Fruit fly (Drosophila melanogaster) whole organism, pupa: Measurements from ENCODE around the gene CG13077.

ENCODE experiments used
- CG10348 ChIP-seq: fragments of 200-800 bp; sonication (Bioruptor generic); IDR thresholded peaks from 2 replicates; pipeline ENCODE4 v1.3.6; 2022; ENCODE audit warnings: missing biosample characterization, missing genetic modification characterization
- CG12605 ChIP-seq: fragments of 200-800 bp; sonication (Bioruptor generic); IDR thresholded peaks from 2 replicates; pipeline ENCODE4 v1.3.6; 2022; ENCODE audit warnings: missing biosample characterization, missing genetic modification characterization
- CG13204 ChIP-seq: fragments of 200-800 bp; sonication (Bioruptor generic); optimal IDR thresholded peaks from 2 replicates; lab custom pipeline; 2018; ENCODE audit warnings: missing biosample characterization, mild to moderate bottlenecking, missing genetic modification characterization, moderate library complexity
- CG14655 ChIP-seq: fragments of 200-800 bp; sonication (Bioruptor generic); optimal IDR thresholded peaks from 3 replicates; lab custom pipeline; 2017; ENCODE audit warnings: mild to moderate bottlenecking, missing biosample characterization, missing genetic modification reagents, missing genetic modification characterization
- CG15710 ChIP-seq: fragments of 200-800 bp; sonication (Bioruptor generic); optimal IDR thresholded peaks from 2 replicates; lab custom pipeline; 2018; ENCODE audit warnings: missing biosample characterization, mild to moderate bottlenecking, missing genetic modification characterization, moderate library complexity
- CG17806 ChIP-seq: fragments of 200-800 bp; sonication (Bioruptor generic); optimal IDR thresholded peaks from 2 replicates; lab custom pipeline; 2018; ENCODE audit warnings: missing biosample characterization, mild to moderate bottlenecking, missing genetic modification characterization, moderate library complexity
- CG32121 ChIP-seq: fragments of 200-800 bp; sonication (Bioruptor generic); IDR thresholded peaks from 2 replicates; pipeline ENCODE4 v1.3.6; 2022; ENCODE audit warnings: missing biosample characterization, missing genetic modification characterization
- CG34367 ChIP-seq: fragments of 200-800 bp; sonication (Bioruptor generic); optimal IDR thresholded peaks from 2 replicates; lab custom pipeline; 2018; ENCODE audit warnings: missing biosample characterization, mild to moderate bottlenecking, missing genetic modification characterization
- CG4496 ChIP-seq: fragments of 200-800 bp; sonication (Bioruptor generic); IDR thresholded peaks from 3 replicates; pipeline ENCODE4 v1.3.6; 2022; ENCODE audit warnings: missing biosample characterization, missing genetic modification characterization
- CG8159 ChIP-seq: fragments of 200-800 bp; sonication (Bioruptor generic); optimal IDR thresholded peaks from 3 replicates; lab custom pipeline; 2018; ENCODE audit warnings: missing biosample characterization, mild to moderate bottlenecking, missing genetic modification characterization, moderate library complexity
- CG8301 ChIP-seq: fragments of 200-800 bp; sonication (Bioruptor generic); optimal IDR thresholded peaks from 2 replicates; lab custom pipeline; 2018; ENCODE audit warnings: missing biosample characterization, mild to moderate bottlenecking, missing genetic modification characterization
- CG9948 ChIP-seq: fragments of 200-800 bp; sonication (Bioruptor generic); optimal IDR thresholded peaks from 2 replicates; lab custom pipeline; 2018; ENCODE audit warnings: missing biosample characterization, mild to moderate bottlenecking, missing genetic modification characterization, moderate library complexity
- D1 ChIP-seq: fragments of 200-800 bp; sonication (Bioruptor generic); optimal IDR thresholded peaks from 2 replicates; lab custom pipeline; 2018; ENCODE audit warnings: missing biosample characterization, mild to moderate bottlenecking, missing genetic modification characterization, moderate library complexity
- EcR ChIP-seq: fragments of 200-800 bp; sonication (Bioruptor generic); optimal IDR thresholded peaks from 3 replicates; lab custom pipeline; 2019; ENCODE audit warnings: missing biosample characterization, missing genetic modification characterization, mild to moderate bottlenecking, moderate library complexity, missing genetic modification reagents
- Ets98B ChIP-seq: fragments of 200-800 bp; sonication (Bioruptor generic); IDR thresholded peaks from 2 replicates; pipeline ENCODE4 v1.3.6; 2022; ENCODE audit warnings: missing biosample characterization, missing genetic modification characterization
- Pif1A ChIP-seq: fragments of 200-800 bp; sonication (Bioruptor generic); optimal IDR thresholded peaks from 3 replicates; lab custom pipeline; 2016; ENCODE audit warnings: missing biosample characterization, missing genetic modification characterization
- Pif1B ChIP-seq: fragments of 200-800 bp; sonication (Bioruptor generic); optimal IDR thresholded peaks from 3 replicates; lab custom pipeline; 2016; ENCODE audit warnings: missing biosample characterization, missing genetic modification characterization
- Snoo ChIP-seq: fragments of 200-800 bp; sonication (Bioruptor generic); optimal IDR thresholded peaks from 3 replicates; lab custom pipeline; 2017; ENCODE audit warnings: missing biosample characterization, mild to moderate bottlenecking, missing genetic modification characterization, inconsistent platforms
- fd96Ca ChIP-seq: fragments of 200-800 bp; sonication (Bioruptor generic); IDR thresholded peaks from 3 replicates; pipeline ENCODE4 v1.3.6; 2022; ENCODE audit warnings: missing biosample characterization, missing genetic modification characterization
- gl ChIP-seq: fragments of 200-800 bp; sonication (Bioruptor generic); optimal IDR thresholded peaks from 2 replicates; lab custom pipeline; 2018; ENCODE audit warnings: missing biosample characterization, mild to moderate bottlenecking, missing genetic modification characterization
- rn ChIP-seq: fragments of 200-800 bp; sonication (Bioruptor generic); IDR thresholded peaks from 2 replicates; pipeline ENCODE4 v1.3.6; 2022; ENCODE audit warnings: missing biosample characterization, missing genetic modification characterization

CG13077 gene

DNA sequence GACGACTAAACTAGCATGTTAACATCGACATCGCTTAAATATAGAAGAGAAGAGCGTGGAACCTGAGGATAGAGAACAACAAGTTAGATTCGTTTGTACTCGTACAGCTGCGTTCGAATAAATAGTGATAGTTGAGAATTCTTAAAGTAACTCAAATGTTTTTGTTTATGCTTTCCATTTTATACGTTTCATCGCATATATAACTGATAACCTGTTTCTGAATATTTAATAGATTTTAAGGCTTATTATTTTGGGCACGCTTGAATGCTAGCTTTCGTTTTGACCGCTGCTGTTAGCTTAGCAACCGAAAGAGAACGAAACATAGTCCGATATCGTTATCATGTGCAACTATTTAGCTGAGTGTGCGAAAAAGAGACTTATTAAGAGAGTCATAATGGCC is 37.4 kb upstream of the CG13077 start:
- peak; percentile 98 for TF ChIP-seq Pif1A
- peak; percentile 99 for TF ChIP-seq CG32121 (GFP tag; lab: Robert Waterston, UW)
- peak; percentile 97 for TF ChIP-seq rn (GFP tag; lab: Robert Waterston, UW)
- TF ChIP-seq Pif1B, result peak; percentile 98
- TF ChIP-seq CG13204 (GFP tag; lab: Kevin White, UChicago), result peak; percentile 88
- peak; percentile 96 for TF ChIP-seq CG10348 (GFP tag; lab: Robert Waterston, UW)
- peak; percentile 95 for TF ChIP-seq CG34367 (tag; lab: Kevin White, UChicago)
- TF ChIP-seq Snoo, result peak; percentile 70
- TF ChIP-seq CG15710 (tag; lab: Kevin White, UChicago), result peak; percentile 97
- TF ChIP-seq CG17806 (tag; lab: Kevin White, UChicago), result peak; percentile 97
- peak; percentile 97 for TF ChIP-seq CG9948 (tag; lab: Kevin White, UChicago)
- TF ChIP-seq gl (tag; lab: Kevin White, UChicago), result peak; percentile 91
- peak; percentile 30 for TF ChIP-seq EcR (GFP tag; lab: Kevin White, UChicago)
- peak; percentile 99 for TF ChIP-seq CG4496
- peak; percentile 99 for TF ChIP-seq CG12605 (GFP tag; lab: Robert Waterston, UW)
- TF ChIP-seq CG14655, result peak; percentile 99
- TF ChIP-seq CG8301 (tag; lab: Kevin White, UChicago), result peak; percentile 100
- TF ChIP-seq fd96Ca (GFP tag; lab: Robert Waterston, UW), result peak; percentile 99
- TF ChIP-seq CG8159, result peak; percentile 94
- TF ChIP-seq D1 (tag; lab: Kevin White, UChicago), result no peak
- TF ChIP-seq Ets98B (GFP tag; lab: Robert Waterston, UW), result peak; percentile 99

dm6 chr2L:19530092-19530491 is 35.6 kb upstream of the CG13077 start, which contains the start of gene CG10165:
Gene CG10165 (minus strand): TSS chr2L:19530305.
- TF ChIP-seq CG9948 (tag; lab: Kevin White, UChicago) (no peak), Pif1A (no peak)

dm6 chr2L:19533247-19533646 is 32.4 kb upstream of the CG13077 start, which contains the start of gene CG33116:
Gene CG33116 (plus strand): TSS chr2L:19533479.
- TF ChIP-seq CG12605 (GFP tag; lab: Robert Waterston, UW) (peak; percentile 63), CG17806 (tag; lab: Kevin White, UChicago) (peak; percentile 70), CG14655 (peak; percentile 87), CG34367 (tag; lab: Kevin White, UChicago) (peak; percentile 59), Pif1A (peak; percentile 86), CG10348 (GFP tag; lab: Robert Waterston, UW) (peak; percentile 51; the same call in 1 of the 2 replicates), EcR (GFP tag; lab: Kevin White, UChicago) (no peak), CG32121 (GFP tag; lab: Robert Waterston, UW) (peak; percentile 90), CG8301 (tag; lab: Kevin White, UChicago) (peak; percentile 85), CG8159 (peak; percentile 79), CG9948 (tag; lab: Kevin White, UChicago) (peak; percentile 76), Pif1B (peak; percentile 78), Snoo (peak; percentile 76), CG4496 (peak; percentile 91), Ets98B (GFP tag; lab: Robert Waterston, UW) (peak; percentile 83), CG15710 (tag; lab: Kevin White, UChicago) (peak; percentile 76), gl (tag; lab: Kevin White, UChicago) (peak; percentile 31), CG13204 (GFP tag; lab: Kevin White, UChicago) (peak; percentile 63), rn (GFP tag; lab: Robert Waterston, UW) (0 out of 2 replicates have a peak, but pooled peaks have one; percentile 52), fd96Ca (GFP tag; lab: Robert Waterston, UW) (peak; percentile 86), D1 (tag; lab: Kevin White, UChicago) (peak; percentile 65)

DNA sequence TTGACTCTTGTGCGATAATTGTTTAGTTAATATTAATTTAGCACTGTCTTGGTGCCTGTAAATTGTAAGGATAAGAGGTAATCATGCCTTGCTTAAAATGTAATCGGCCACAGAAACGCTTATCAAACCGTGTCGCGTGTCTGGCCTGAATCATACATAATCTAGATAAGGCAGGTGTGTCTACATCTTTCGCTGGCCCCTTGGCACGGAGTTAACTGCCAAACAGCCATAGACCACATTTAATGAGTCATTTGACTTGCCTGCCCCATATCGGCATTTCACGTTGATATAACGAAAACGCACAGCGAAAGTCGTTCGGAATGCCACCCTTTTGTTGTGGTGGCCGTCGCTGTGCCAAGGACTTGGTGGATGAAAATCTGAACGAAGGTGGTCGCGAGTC is 30.4 kb upstream of the CG13077 start, which contains the start of gene CG31697:
Gene CG31697 (plus strand): TSS at position 215 of the 400 bp plus-strand sequence.
- TF ChIP-seq CG8301 (tag; lab: Kevin White, UChicago) (no peak), CG10348 (GFP tag; lab: Robert Waterston, UW) (no peak), CG32121 (GFP tag; lab: Robert Waterston, UW) (no peak), CG9948 (tag; lab: Kevin White, UChicago) (no peak), CG8159 (no peak)

dm6 chr2L:19537779-19538456 is 27.7 kb upstream of the CG13077 start, which contains the start of gene CG13082:
Gene CG13082 (plus strand): TSS chr2L:19538425.
- TF ChIP-seq Pif1B, result peak; percentile 89
- peak; percentile 75 for TF ChIP-seq CG12605 (GFP tag; lab: Robert Waterston, UW)
- peak; percentile 75 for TF ChIP-seq CG9948 (tag; lab: Kevin White, UChicago)
- peak; percentile 83 for TF ChIP-seq Ets98B (GFP tag; lab: Robert Waterston, UW)
- peak; percentile 56 for TF ChIP-seq CG34367 (tag; lab: Kevin White, UChicago)
- peak; percentile 97 for TF ChIP-seq CG8301 (tag; lab: Kevin White, UChicago)
- TF ChIP-seq CG32121 (GFP tag; lab: Robert Waterston, UW), result peak; percentile 49
- TF ChIP-seq fd96Ca (GFP tag; lab: Robert Waterston, UW), result peak; percentile 81
- TF ChIP-seq CG8159, result peak; percentile 83
- peak; percentile 72 for TF ChIP-seq CG17806 (tag; lab: Kevin White, UChicago)
- no peak for TF ChIP-seq gl (tag; lab: Kevin White, UChicago)
- no peak for TF ChIP-seq D1 (tag; lab: Kevin White, UChicago)
- TF ChIP-seq CG10348 (GFP tag; lab: Robert Waterston, UW), result no peak
- TF ChIP-seq Snoo, result peak; percentile 93
- no peak for TF ChIP-seq rn (GFP tag; lab: Robert Waterston, UW)
- peak; percentile 85 for TF ChIP-seq Pif1A
- peak; percentile 79 for TF ChIP-seq CG15710 (tag; lab: Kevin White, UChicago)
- TF ChIP-seq CG13204 (GFP tag; lab: Kevin White, UChicago), result peak; percentile 44
- peak; percentile 11 for TF ChIP-seq EcR (GFP tag; lab: Kevin White, UChicago)
- TF ChIP-seq CG4496, result peak; percentile 83
- TF ChIP-seq CG14655, result peak; percentile 97
